Worm (Caenorhabditis elegans) whole organism, L1 larva: Measurements from ENCODE around the gene npr-31.

ENCODE experiments used
- ama-1 ChIP-seq: fragments of 150-350 bp; optimal IDR thresholded peaks from 2 replicates; lab custom pipeline; 2014
- nhr-237 ChIP-seq: fragments of 150-350 bp; optimal IDR thresholded peaks from 2 replicates; lab custom pipeline; 2014; ENCODE audit warnings: missing biosample characterization, missing genetic modification characterization
- rnt-1 ChIP-seq: sonication (generic microtip); optimal IDR thresholded peaks from 2 replicates; lab custom pipeline; 2016; ENCODE audit warnings: mild to moderate bottlenecking, missing genetic modification characterization, moderate library complexity, missing compliant biosample characterization
- tbx-2 ChIP-seq: sonication (generic microtip); optimal IDR thresholded peaks from 2 replicates; lab custom pipeline; 2016; ENCODE audit warnings: missing genetic modification characterization, missing compliant biosample characterization
- unc-30 ChIP-seq: sonication (generic microtip); optimal IDR thresholded peaks from 2 replicates; lab custom pipeline; 2017; ENCODE audit warnings: missing biosample characterization, missing genetic modification characterization

ce11 chrII:7186117-7186516, 41.7 kb downstream of the npr-31 start:
- TF ChIP-seq ama-1: no peak
- TF ChIP-seq rnt-1 (tag; lab: Kevin White, UChicago): no peak
- TF ChIP-seq tbx-2 (tag; lab: Kevin White, UChicago): no peak
- no peak for TF ChIP-seq unc-30
- no peak for TF ChIP-seq nhr-237 (tag; lab: Kevin White, UChicago)
